Worm (Caenorhabditis elegans) whole organism, L4/young adult: ENCODE data around the gene ZK1240.2.

Experiments used
- dao-5 ChIP-seq: sonication (generic microtip); optimal IDR thresholded peaks from 2 replicates; lab custom pipeline; 2016; ENCODE audit warnings: missing genotype, missing genetic modification characterization, moderate library complexity, missing compliant biosample characterization
- him-1 ChIP-seq: sonication (generic microtip); optimal IDR thresholded peaks from 2 replicates; lab custom pipeline; 2016; ENCODE audit warnings: missing genotype, missing genetic modification reagents, missing genetic modification characterization, missing compliant biosample characterization

ce11 chrII:2354476-2354875, 31.3 kb downstream of the ZK1240.2 start, which contains the start of gene F43C11.2:
- TF ChIP-seq him-1 (no peak), dao-5 (tag; lab: Kevin White, UChicago) (no peak)
